Fruit fly (Drosophila melanogaster) Kc167 (cell line): ENCODE measurements around the gene CG8813.

Source experiments
- Myc ChIP-seq: fragments of >200 bp; optimal IDR thresholded peaks from 2 replicates; lab custom pipeline; 2017; ENCODE audit warnings: missing external identifiers
- psq ChIP-seq: fragments of >200 bp; optimal IDR thresholded peaks from 2 replicates; lab custom pipeline; 2017; ENCODE audit warnings: missing external identifiers

DNA sequence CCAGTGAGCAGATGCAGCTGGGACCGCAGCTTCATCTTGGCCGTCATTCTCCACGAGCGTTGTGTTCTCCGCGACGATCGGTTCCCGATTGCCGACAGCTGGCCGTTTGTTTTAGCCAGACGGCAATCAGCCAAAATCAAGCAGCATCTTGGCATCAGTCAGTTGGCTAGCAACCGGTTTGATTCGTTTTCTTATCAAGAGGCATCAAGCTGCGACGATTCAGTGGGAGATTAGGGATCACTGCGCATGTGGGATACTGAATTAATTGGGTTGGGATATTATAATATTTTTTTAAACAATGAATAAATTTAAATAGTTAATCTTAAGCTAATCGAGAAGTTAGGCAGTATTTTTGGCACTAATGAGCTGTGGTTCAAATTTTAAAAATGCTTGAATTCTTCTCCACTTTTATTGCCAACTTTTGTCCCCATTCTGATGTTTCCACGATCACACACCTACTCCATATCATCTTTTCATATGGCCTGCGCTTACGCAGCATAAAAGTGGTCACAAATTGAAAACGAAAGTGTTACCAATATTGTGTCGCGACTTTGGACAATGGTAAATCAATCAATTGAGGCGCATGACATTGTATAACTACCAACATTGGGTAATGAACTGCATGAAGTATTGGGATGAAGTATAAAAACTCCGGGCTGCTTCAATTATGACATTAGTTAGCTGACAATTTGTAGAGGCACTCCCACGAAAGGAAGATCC lies 31.6 kb upstream of the CG8813 start, which contains the start of the genes CG3119 and Cpr23B:
- no peak for TF ChIP-seq Myc (lab: Kevin White, UChicago)
- no peak for TF ChIP-seq psq (lab: Kevin White, UChicago)
